ENCODE assay signal across 3 worm cellular contexts in the genomic region with DNA sequence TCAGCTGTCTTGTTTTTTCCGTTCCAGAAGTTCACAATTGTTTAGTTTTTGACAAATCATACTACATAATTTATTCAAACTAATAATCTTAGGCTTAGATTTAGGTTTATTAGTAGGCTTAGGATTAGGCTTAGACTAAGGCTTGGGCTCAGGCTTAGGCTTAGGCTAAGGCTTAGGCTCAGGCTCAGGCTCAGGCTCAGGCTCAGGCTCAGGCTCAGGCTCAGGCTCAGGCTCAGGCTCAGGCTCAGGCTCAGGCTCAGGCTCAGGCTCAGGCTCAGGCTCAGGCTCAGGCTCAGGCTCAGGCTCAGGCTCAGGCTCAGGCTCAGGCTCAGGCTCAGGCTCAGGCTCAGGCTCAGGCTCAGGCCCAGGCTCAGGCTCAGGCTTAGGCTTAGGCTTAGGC.
A peak's percentile ranks its signal among the peaks of the same experiment; 100 is the strongest.
TF ChIP-seq lines count a peak whose summit lies in the region.

No protein-coding gene starts in this region.

TF ChIP-seq in whole organism, L4 larva, 104 proteins besides CTCF, POLR2A, EP300 and RAD21:
- peak; percentile 80 for TF ChIP-seq set-16 (GFP tag; IDR thresholded peaks at IDR 0.05; lab: Robert Waterston, UW)

TF ChIP-seq in whole organism, early embryonic, 17 proteins besides CTCF, POLR2A, EP300 and RAD21:
- peak; percentile 20 for TF ChIP-seq ceh-36 (tag; optimal IDR thresholded peaks at IDR 0.05; lab: Kevin White, UChicago)

TF ChIP-seq in whole organism, young adult, 124 proteins besides CTCF, POLR2A, EP300 and RAD21:
- TF ChIP-seq egrh-3 (GFP tag; IDR thresholded peaks at IDR 0.05; lab: Robert Waterston, UW) = peak; percentile 95
- peak; percentile 39; the same call in 1 of the 2 replicates for TF ChIP-seq zfh-2 (GFP tag; conservative IDR thresholded peaks at IDR 0.05; lab: Robert Waterston, UW)
